Worm (Caenorhabditis elegans) whole organism, L4/young adult: ENCODE measurements around the gene mpst-7.

ENCODE experiments used
- W03F9.2 ChIP-seq: fragments of 150-350 bp; optimal IDR thresholded peaks from 2 replicates; lab custom pipeline; 2014; ENCODE audit warnings: missing biosample characterization, missing genetic modification characterization
- dao-5 ChIP-seq: sonication (generic microtip); optimal IDR thresholded peaks from 2 replicates; lab custom pipeline; 2016; ENCODE audit warnings: missing genotype, missing genetic modification characterization, moderate library complexity, missing compliant biosample characterization

DNA sequence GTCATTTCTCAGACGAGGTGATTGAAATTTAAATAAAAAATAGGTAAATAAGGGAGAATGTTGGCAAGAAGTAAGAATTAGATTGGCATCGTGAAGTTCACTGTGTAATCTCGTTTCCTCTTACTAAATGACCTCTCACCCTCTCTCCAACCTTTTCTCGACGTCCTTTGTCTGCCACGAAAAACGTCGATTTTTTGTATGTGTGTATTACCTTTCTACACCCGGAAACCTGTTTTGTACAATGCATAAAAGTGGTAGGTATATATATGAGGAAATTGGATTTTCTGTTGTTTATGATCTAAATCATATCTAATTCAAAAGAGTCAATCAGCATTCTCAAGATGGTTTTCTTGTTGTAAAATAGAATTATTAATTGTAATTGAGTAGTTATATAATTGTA lies 32.0 kb upstream of the mpst-7 start, which contains the start of the genes F15B9.11 and dsl-7:
- TF ChIP-seq W03F9.2 (tag; lab: Kevin White, UChicago) (no peak), dao-5 (no peak)
